Worm (Caenorhabditis elegans): ENCODE results near the gene srm-3.

DNA sequence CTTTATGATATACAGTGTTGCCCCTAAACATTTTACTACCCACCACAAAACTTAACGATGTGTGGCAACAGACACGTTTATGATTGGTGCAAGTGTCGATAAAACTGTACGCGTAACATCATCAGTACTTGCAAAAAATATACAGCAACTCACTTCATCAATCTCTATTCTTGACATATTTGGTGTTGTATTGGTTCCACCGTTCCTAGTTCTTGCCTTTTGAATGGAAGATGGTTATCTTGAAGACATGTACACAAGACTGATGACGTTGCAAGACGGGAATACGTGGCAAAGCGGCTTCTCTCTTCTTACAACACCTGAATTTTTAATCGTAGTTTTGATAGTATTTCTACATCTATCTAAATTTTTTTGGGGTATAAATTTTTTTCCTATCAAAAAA is 37.9 kb upstream of the srm-3 start:
- TF ChIP-seq dpff-1 (tag; optimal IDR thresholded peaks at IDR 0.05) (no peak), ztf-3 (GFP tag; optimal IDR thresholded peaks at IDR 0.05) (no peak)

Measured in whole organism, young adult.